Fruit fly (Drosophila melanogaster): Measurements from ENCODE around the gene Best2.

DNA sequence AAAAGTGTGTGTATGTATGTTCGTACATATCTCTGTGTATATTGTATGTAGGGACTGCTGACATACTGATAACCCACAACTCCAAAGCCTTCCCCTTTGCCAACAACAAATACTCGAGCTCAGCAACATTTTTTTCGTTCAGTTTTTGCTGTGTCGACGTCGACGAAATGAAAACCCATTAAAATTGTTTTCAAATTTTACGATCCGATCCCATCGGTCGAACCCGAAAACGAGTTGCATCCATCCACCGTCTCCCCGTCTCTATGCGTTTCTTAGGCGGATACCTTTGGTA, 39.7 kb downstream of the Best2 start:
- no peak for TF ChIP-seq h (optimal IDR thresholded peaks at IDR 0.05)
- TF ChIP-seq psq (optimal IDR thresholded peaks at IDR 0.05), result no peak
- no peak for TF ChIP-seq Sin3A (optimal IDR thresholded peaks at IDR 0.05)

All from Kc167 (cell line).